Fruit fly (Drosophila melanogaster) whole organism, embryonic: ENCODE results near the gene ihog.

Source experiments
- Atf-2 ChIP-seq: fragments of 200-800 bp; sonication (Bioruptor generic); optimal IDR thresholded peaks from 2 replicates; lab custom pipeline; 2016; ENCODE audit warnings: missing biosample characterization, missing genetic modification characterization
- Awh ChIP-seq: fragments of 200-800 bp; sonication (Bioruptor generic); IDR thresholded peaks from 2 replicates; pipeline ENCODE4, ENCODE4 v1.3.6; 2022; ENCODE audit warnings: missing biosample characterization, missing genetic modification characterization
- CG10147 ChIP-seq: fragments of 200-800 bp; sonication (Bioruptor generic); optimal IDR thresholded peaks from 2 replicates; lab custom pipeline; 2019; ENCODE audit warnings: missing biosample characterization, mild to moderate bottlenecking, missing genetic modification characterization, moderate library complexity
- CG1024 ChIP-seq: fragments of 200-800 bp; sonication (Bioruptor generic); IDR thresholded peaks from 2 replicates; pipeline ENCODE4 v1.3.6; 2022; ENCODE audit warnings: missing biosample characterization, missing genetic modification characterization
- CG10267 ChIP-seq: fragments of 200-800 bp; sonication (Bioruptor generic); optimal IDR thresholded peaks from 2 replicates; lab custom pipeline; 2018; ENCODE audit warnings: missing biosample characterization, mild to moderate bottlenecking, missing genetic modification characterization, moderate library complexity
- CG10321 ChIP-seq: fragments of 200-800 bp; sonication (Bioruptor generic); IDR thresholded peaks from 2 replicates; pipeline ENCODE4 v1.3.6; 2022; ENCODE audit warnings: missing biosample characterization, missing genetic modification characterization
- CG11398 ChIP-seq: fragments of 200-800 bp; sonication (Bioruptor generic); optimal IDR thresholded peaks from 2 replicates; lab custom pipeline; 2016; ENCODE audit warnings: missing biosample characterization, missing genetic modification characterization
- CG11504 ChIP-seq: fragments of 200-800 bp; sonication (Bioruptor generic); optimal IDR thresholded peaks from 3 replicates; lab custom pipeline; 2019; ENCODE audit warnings: missing biosample characterization, mild to moderate bottlenecking, missing genetic modification characterization, moderate library complexity
- CG14014 ChIP-seq: fragments of 200-800 bp; sonication (Bioruptor generic); IDR thresholded peaks from 2 replicates; pipeline ENCODE4 v1.3.6; 2022; ENCODE audit warnings: missing biosample characterization, missing genetic modification characterization
- CG15514 ChIP-seq: fragments of 200-800 bp; sonication (Bioruptor generic); optimal IDR thresholded peaks from 3 replicates; lab custom pipeline; 2017; ENCODE audit warnings: missing biosample characterization, missing genetic modification characterization, mild to moderate bottlenecking, moderate library complexity, missing genetic modification reagents
- CG16813 ChIP-seq: fragments of 200-800 bp; sonication (Bioruptor generic); IDR thresholded peaks from 3 replicates; pipeline ENCODE4 v1.3.6; 2022; ENCODE audit warnings: missing biosample characterization, missing genetic modification characterization; ENCODE audit not compliant: partially characterized antibody
- CG17359 ChIP-seq: fragments of 200-800 bp; sonication (Bioruptor generic); optimal IDR thresholded peaks from 3 replicates; lab custom pipeline; 2018; ENCODE audit warnings: missing biosample characterization, mild to moderate bottlenecking, missing genetic modification characterization, moderate library complexity
- CG17361 ChIP-seq: fragments of 200-800 bp; sonication (Bioruptor generic); IDR thresholded peaks from 3 replicates; pipeline ENCODE4 v1.3.6; 2022; ENCODE audit warnings: missing biosample characterization, missing genetic modification characterization
- CG17568 ChIP-seq: fragments of 200-800 bp; sonication (Bioruptor generic); optimal IDR thresholded peaks from 2 replicates; lab custom pipeline; 2018; ENCODE audit warnings: missing biosample characterization, mild to moderate bottlenecking, missing genetic modification characterization, moderate library complexity
- CG1832 ChIP-seq: fragments of 200-800 bp; sonication (Bioruptor generic); optimal IDR thresholded peaks from 2 replicates; lab custom pipeline; 2017; ENCODE audit warnings: missing biosample characterization, mild to moderate bottlenecking, missing genetic modification characterization, inconsistent platforms
- CG30431 ChIP-seq: fragments of 200-800 bp; sonication (Bioruptor generic); optimal IDR thresholded peaks from 2 replicates; lab custom pipeline; 2017; ENCODE audit warnings: missing biosample characterization, missing genetic modification characterization
- CG5180 ChIP-seq: fragments of 200-800 bp; sonication (Bioruptor generic); optimal IDR thresholded peaks from 3 replicates; lab custom pipeline; 2017; ENCODE audit warnings: missing biosample characterization, missing genetic modification characterization, mild to moderate bottlenecking, moderate library complexity, missing genetic modification reagents
- CG6272 ChIP-seq: fragments of 200-800 bp; sonication (Bioruptor generic); IDR thresholded peaks from 2 replicates; pipeline ENCODE4 v1.3.6; 2022; ENCODE audit warnings: missing biosample characterization, missing genetic modification characterization
- CG6813 ChIP-seq: fragments of 200-800 bp; sonication (Bioruptor generic); optimal IDR thresholded peaks from 2 replicates; lab custom pipeline; 2017; ENCODE audit warnings: missing biosample characterization, missing genetic modification characterization, mild to moderate bottlenecking, moderate library complexity, missing genetic modification reagents
- CG7271 ChIP-seq: fragments of 200-800 bp; sonication (Bioruptor generic); optimal IDR thresholded peaks from 2 replicates; lab custom pipeline; 2018; ENCODE audit warnings: missing biosample characterization, mild to moderate bottlenecking, missing genetic modification characterization, moderate library complexity
- D ChIP-seq, 2 experiments: fragments of 200-800 bp in 1 of 2; fragments of >200 bp in 1 of 2; sonication (Bioruptor generic) in 1 of 2; optimal IDR thresholded peaks; 2 replicates in 1 of 2; 3 replicates in 1 of 2; lab custom pipeline; 2017; ENCODE audit warnings: mild to moderate bottlenecking in 1 of 2, missing biosample characterization in 1 of 2, missing genetic modification characterization in 1 of 2, missing genetic modification reagents in 1 of 2
- Gug ChIP-seq: fragments of 200-800 bp; sonication (Bioruptor generic); IDR thresholded peaks from 4 replicates; pipeline ENCODE4 v1.3.6; 2022; ENCODE audit warnings: missing biosample characterization, missing genetic modification characterization
- HmgD ChIP-seq: fragments of 200-800 bp; sonication (Bioruptor generic); optimal IDR thresholded peaks from 3 replicates; lab custom pipeline; 2016; ENCODE audit warnings: missing biosample characterization, missing genetic modification characterization
- MTF-1 ChIP-seq: fragments of 200-800 bp; sonication (Bioruptor generic); optimal IDR thresholded peaks from 2 replicates; lab custom pipeline; 2018; ENCODE audit warnings: missing biosample characterization, mild to moderate bottlenecking, missing genetic modification characterization, borderline replicate concordance
- Ravus ChIP-seq: fragments of 200-800 bp; sonication (Bioruptor generic); IDR thresholded peaks from 2 replicates; pipeline ENCODE4 v1.3.6; 2022; ENCODE audit warnings: missing biosample characterization, missing genetic modification characterization
- Rfx ChIP-seq: fragments of 200-800 bp; sonication (Bioruptor generic); IDR thresholded peaks from 2 replicates; pipeline ENCODE4 v1.3.6; 2022; ENCODE audit warnings: missing biosample characterization, missing genetic modification characterization
- Taf1 ChIP-seq: fragments of 200-800 bp; sonication (Bioruptor generic); IDR thresholded peaks from 2 replicates; pipeline ENCODE4 v1.3.6; 2022; ENCODE audit warnings: missing biosample characterization, missing genetic modification characterization
- Tbp ChIP-seq: fragments of >200 bp; optimal IDR thresholded peaks from 2 replicates; lab custom pipeline; 2018; ENCODE audit warnings: missing biosample characterization, missing genetic modification characterization
- aop ChIP-seq: fragments of 200-800 bp; sonication (Bioruptor generic); IDR thresholded peaks from 2 replicates; pipeline ENCODE4 v1.3.6; 2022; ENCODE audit warnings: missing biosample characterization, missing genetic modification characterization
- ato ChIP-seq: fragments of 200-800 bp; sonication (Bioruptor generic); IDR thresholded peaks from 2 replicates; pipeline ENCODE4 v1.3.6; 2022; ENCODE audit warnings: missing biosample characterization, missing genetic modification characterization; ENCODE audit not compliant: partially characterized antibody
- bab2 ChIP-seq: fragments of 200-800 bp; sonication (Bioruptor generic); optimal IDR thresholded peaks from 2 replicates; lab custom pipeline; 2016; ENCODE audit warnings: missing biosample characterization, missing genetic modification characterization
- cato ChIP-seq: fragments of 200-800 bp; sonication (Bioruptor generic); optimal IDR thresholded peaks from 2 replicates; lab custom pipeline; 2016; ENCODE audit warnings: missing biosample characterization, missing genetic modification characterization, borderline replicate concordance
- caup ChIP-seq: fragments of 200-800 bp; sonication (Bioruptor generic); optimal IDR thresholded peaks from 3 replicates; lab custom pipeline; 2017; ENCODE audit warnings: missing biosample characterization, mild to moderate bottlenecking, missing genetic modification characterization, moderate library complexity; ENCODE audit not compliant: severe bottlenecking
- dysf ChIP-seq: fragments of 200-800 bp; sonication (Bioruptor generic); IDR thresholded peaks from 3 replicates; pipeline ENCODE4 v1.3.6; 2022; ENCODE audit warnings: missing biosample characterization, missing genetic modification characterization
- exex ChIP-seq: fragments of 200-800 bp; sonication (Bioruptor generic); optimal IDR thresholded peaks from 4 replicates; lab custom pipeline; 2018; ENCODE audit warnings: missing biosample characterization, mild to moderate bottlenecking, missing genetic modification characterization, moderate library complexity
- fd102C ChIP-seq: fragments of 200-800 bp; sonication (Bioruptor generic); optimal IDR thresholded peaks from 2 replicates; lab custom pipeline; 2018; ENCODE audit warnings: missing biosample characterization, mild to moderate bottlenecking, missing genetic modification characterization, moderate library complexity
- gsb-n ChIP-seq: fragments of 200-800 bp; sonication (Bioruptor generic); optimal IDR thresholded peaks from 3 replicates; lab custom pipeline; 2018; ENCODE audit warnings: missing biosample characterization, mild to moderate bottlenecking, missing genetic modification characterization
- knrl ChIP-seq: fragments of 200-800 bp; sonication (Bioruptor generic); IDR thresholded peaks from 3 replicates; pipeline ENCODE4 v1.3.6; 2022; ENCODE audit warnings: missing biosample characterization, missing genetic modification characterization; ENCODE audit not compliant: partially characterized antibody
- lov ChIP-seq, 2 experiments: fragments of 200-800 bp in 1 of 2; fragments of >200 bp in 1 of 2; sonication (Bioruptor generic) in 1 of 2; IDR thresholded peaks in 1 of 2; optimal IDR thresholded peaks in 1 of 2; 2 replicates in 1 of 2; 3 replicates in 1 of 2; pipeline versions ENCODE4 v1.3.6 to Lab custom; 2017 to 2022; ENCODE audit warnings: missing biosample characterization in 1 of 2, missing genetic modification characterization in 1 of 2
- maf-S ChIP-seq: fragments of 200-800 bp; sonication (Bioruptor generic); optimal IDR thresholded peaks from 2 replicates; lab custom pipeline; 2016; ENCODE audit warnings: missing biosample characterization, missing genetic modification characterization
- peb ChIP-seq: fragments of 200-800 bp; sonication (Bioruptor generic); IDR thresholded peaks from 2 replicates; pipeline ENCODE4 v1.3.6; 2022; ENCODE audit warnings: missing biosample characterization, missing genetic modification characterization
- pfk ChIP-seq: fragments of 200-800 bp; sonication (Bioruptor generic); optimal IDR thresholded peaks from 2 replicates; lab custom pipeline; 2018; ENCODE audit warnings: missing biosample characterization, mild to moderate bottlenecking, missing genetic modification characterization, moderate library complexity
- pzg ChIP-seq: fragments of 200-800 bp; sonication (Bioruptor generic); optimal IDR thresholded peaks from 3 replicates; lab custom pipeline; 2018; ENCODE audit warnings: missing biosample characterization, mild to moderate bottlenecking, missing genetic modification characterization, moderate library complexity
- row ChIP-seq: fragments of 200-800 bp; sonication (Bioruptor generic); IDR thresholded peaks from 3 replicates; pipeline ENCODE4 v1.3.6; 2022; ENCODE audit warnings: missing biosample characterization, missing genetic modification characterization
- salm ChIP-seq: fragments of 200-800 bp; sonication (Bioruptor generic); optimal IDR thresholded peaks from 2 replicates; lab custom pipeline; 2018; ENCODE audit warnings: missing biosample characterization, mild to moderate bottlenecking, missing genetic modification characterization
- sima ChIP-seq: fragments of 200-800 bp; sonication (Bioruptor generic); optimal IDR thresholded peaks from 2 replicates; lab custom pipeline; 2016; ENCODE audit warnings: missing biosample characterization, missing genetic modification characterization
- so ChIP-seq: fragments of 200-800 bp; sonication (Bioruptor generic); IDR thresholded peaks from 3 replicates; pipeline ENCODE4 v1.3.6; 2022; ENCODE audit warnings: missing biosample characterization, missing genetic modification characterization
- stc ChIP-seq: fragments of 200-800 bp; sonication (Bioruptor generic); IDR thresholded peaks from 2 replicates; pipeline ENCODE4 v1.3.6; 2022; ENCODE audit warnings: missing biosample characterization, missing genetic modification characterization
- twi ChIP-seq: fragments of 200-800 bp; optimal IDR thresholded peaks from 2 replicates; lab custom pipeline; 2019; ENCODE audit warnings: missing biosample characterization, mild to moderate bottlenecking, missing genetic modification characterization, moderate library complexity

ihog gene

dm6 chr2L:6956725-6957124 is 8.1 kb upstream of the ihog start, which contains the start of the genes CG13775 and CG3430 (continued):
- TF ChIP-seq fd102C (GFP tag; lab: Kevin White, UChicago), result no peak
- no peak for TF ChIP-seq CG1024
- TF ChIP-seq CG10147 (GFP tag; lab: Kevin White, UChicago), result no peak
- TF ChIP-seq HmgD (GFP tag; lab: Kevin White, UChicago), result peak; percentile 39
- TF ChIP-seq MTF-1 (GFP tag; lab: Kevin White, UChicago), result no peak
- no peak for TF ChIP-seq Tbp (GFP tag; lab: Kevin White, UChicago)
- no peak for TF ChIP-seq CG10321 (GFP tag; lab: Robert Waterston, UW)
- TF ChIP-seq CG17359 (tag; lab: Kevin White, UChicago), result no peak
- TF ChIP-seq gsb-n (tag; lab: Kevin White, UChicago), result no peak
- TF ChIP-seq caup (GFP tag; lab: Kevin White, UChicago), result peak; percentile 20
- TF ChIP-seq pfk, result no peak
- TF ChIP-seq aop, result peak; percentile 94
- peak; percentile 73 for TF ChIP-seq CG15514 (GFP tag; lab: Kevin White, UChicago)
- TF ChIP-seq CG7271, result peak; percentile 38
- TF ChIP-seq dysf (GFP tag; lab: Robert Waterston, UW), result peak; percentile 40; the same call in 1 of the 3 replicates
- TF ChIP-seq CG6813 (GFP tag; lab: Kevin White, UChicago), result no peak
- TF ChIP-seq maf-S (GFP tag; lab: Kevin White, UChicago), result no peak
- no peak for TF ChIP-seq Ravus (GFP tag; lab: Robert Waterston, UW)
- peak; percentile 67 for TF ChIP-seq Rfx (GFP tag; lab: Robert Waterston, UW)
- no peak for TF ChIP-seq D (optimal IDR thresholded peaks at IDR 0.05; lab: Kevin White, UChicago)
- TF ChIP-seq D (GFP tag; optimal IDR thresholded peaks at IDR 0.05; lab: Kevin White, UChicago), result no peak
- peak; percentile 67 for TF ChIP-seq knrl (GFP tag; lab: Robert Waterston, UW)
- TF ChIP-seq CG30431, result no peak
- TF ChIP-seq CG11504, result no peak
- peak; percentile 14 for TF ChIP-seq CG10267 (tag; lab: Kevin White, UChicago)
- 0 out of 2 replicates have a peak, but pooled peaks have one; percentile 15 for TF ChIP-seq CG6272 (GFP tag; lab: Robert Waterston, UW)
- TF ChIP-seq Atf-2 (GFP tag; lab: Kevin White, UChicago), result no peak
- TF ChIP-seq CG11398 (GFP tag; lab: Kevin White, UChicago), result no peak
- no peak for TF ChIP-seq peb (GFP tag; lab: Robert Waterston, UW)
- TF ChIP-seq Gug, result peak; percentile 16; the same call in 1 of the 4 replicates
- no peak for TF ChIP-seq bab2 (GFP tag; lab: Kevin White, UChicago)
- TF ChIP-seq cato (GFP tag; lab: Kevin White, UChicago), result no peak
- TF ChIP-seq CG1832 (GFP tag; lab: Kevin White, UChicago), result no peak
- no peak for TF ChIP-seq sima (GFP tag; lab: Kevin White, UChicago)
- no peak for TF ChIP-seq CG5180 (GFP tag; lab: Kevin White, UChicago)
- TF ChIP-seq exex (tag; lab: Kevin White, UChicago), result no peak
- peak; percentile 36; the same call in 1 of the 2 replicates for TF ChIP-seq stc (GFP tag; lab: Robert Waterston, UW)
- no peak for TF ChIP-seq Awh (GFP tag; lab: Robert Waterston, UW)
- peak; percentile 56 for TF ChIP-seq CG16813 (GFP tag; lab: Robert Waterston, UW)
- TF ChIP-seq lov (optimal IDR thresholded peaks at IDR 0.05; lab: Kevin White, UChicago), result no peak
- no peak for TF ChIP-seq lov (GFP tag; IDR thresholded peaks at IDR 0.05; lab: Robert Waterston, UW)
- no peak for TF ChIP-seq Taf1 (GFP tag; lab: Robert Waterston, UW)
- TF ChIP-seq CG17361 (GFP tag; lab: Robert Waterston, UW), result no peak
- no peak for TF ChIP-seq so
- no peak for TF ChIP-seq CG17568 (GFP tag; lab: Kevin White, UChicago)
- no peak for TF ChIP-seq twi (tag; lab: Kevin White, UChicago)
- TF ChIP-seq ato (GFP tag; lab: Robert Waterston, UW), result peak; percentile 20; the same call in 1 of the 2 replicates
- TF ChIP-seq salm (tag; lab: Kevin White, UChicago), result no peak
- peak; percentile 91 for TF ChIP-seq row (GFP tag; lab: Robert Waterston, UW)
- TF ChIP-seq pzg, result peak; percentile 78
- peak; percentile 33; the same call in 1 of the 2 replicates for TF ChIP-seq CG14014 (GFP tag; lab: Robert Waterston, UW)
